Worm (Caenorhabditis elegans): ENCODE data around the gene Y57G11C.3.

DNA sequence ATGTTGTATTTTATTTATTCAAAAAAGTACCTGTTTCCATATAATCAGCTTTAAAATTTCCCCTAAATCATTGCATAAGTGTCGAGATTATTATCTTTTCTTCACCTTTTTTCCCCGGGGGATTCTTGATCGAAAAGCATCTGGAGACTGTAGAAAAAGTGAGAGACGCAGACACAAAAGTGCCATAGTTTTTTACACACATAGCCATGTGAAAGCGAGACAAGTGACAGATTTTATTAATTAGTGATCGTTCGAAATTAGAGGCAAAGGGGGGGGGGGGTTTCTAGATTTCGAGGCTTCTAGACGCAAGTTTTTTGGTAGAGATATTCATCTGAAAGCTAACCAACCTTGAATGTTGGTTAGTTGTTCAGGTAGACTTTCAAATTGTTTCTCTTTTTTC, 38.7 kb upstream of the Y57G11C.3 start:
- no peak for TF ChIP-seq ceh-30 (tag; optimal IDR thresholded peaks at IDR 0.05)
- no peak for TF ChIP-seq pha-4 (tag; optimal IDR thresholded peaks at IDR 0.05)
- no peak for TF ChIP-seq fkh-6 (tag; optimal IDR thresholded peaks at IDR 0.05)
- TF ChIP-seq ceh-18 (tag; optimal IDR thresholded peaks at IDR 0.05), result no peak
- TF ChIP-seq hlh-8 (tag; optimal IDR thresholded peaks at IDR 0.05), result no peak
- no peak for TF ChIP-seq ahr-1 (tag; optimal IDR thresholded peaks at IDR 0.05)
